Worm (Caenorhabditis elegans): Measurements from ENCODE around the gene nlp-45.

DNA sequence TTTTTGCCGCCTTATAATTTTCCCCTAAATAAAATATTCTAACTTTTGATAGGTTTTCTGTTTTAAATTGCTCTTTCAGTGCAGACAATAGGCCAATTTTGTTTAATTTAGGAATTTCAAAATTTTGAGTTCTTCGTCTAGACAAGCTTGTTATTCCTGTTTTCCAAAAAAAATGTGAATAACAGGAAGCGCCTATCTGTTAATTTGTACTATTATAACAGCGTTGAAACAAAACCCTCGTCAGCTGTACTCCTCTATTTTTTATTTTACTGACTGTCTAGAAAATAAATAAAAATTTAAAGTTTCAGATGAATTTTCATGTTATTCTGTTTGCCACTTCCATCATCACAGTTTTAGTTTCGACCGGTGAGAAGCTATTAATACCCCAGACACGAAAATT, 43.2 kb upstream of the nlp-45 start, which contains the start of gene F47G3.4:
- TF ChIP-seq mec-3 (tag; optimal IDR thresholded peaks at IDR 0.05; ENCODE audit: borderline replicate concordance) (no peak), elt-2 (tag; optimal IDR thresholded peaks at IDR 0.05) (no peak), nhr-11 (tag; optimal IDR thresholded peaks at IDR 0.05) (no peak), sox-4 (tag; optimal IDR thresholded peaks at IDR 0.05) (no peak), hlh-30 (tag; optimal IDR thresholded peaks at IDR 0.05; ENCODE audit: insufficient read depth) (no peak), unc-42 (tag; optimal IDR thresholded peaks at IDR 0.05) (no peak), ceh-14 (tag; optimal IDR thresholded peaks at IDR 0.05) (no peak)

Data from whole organism, late embryonic.